Worm (Caenorhabditis elegans): ENCODE results near the gene F01E11.20.

F01E11.20 gene

DNA sequence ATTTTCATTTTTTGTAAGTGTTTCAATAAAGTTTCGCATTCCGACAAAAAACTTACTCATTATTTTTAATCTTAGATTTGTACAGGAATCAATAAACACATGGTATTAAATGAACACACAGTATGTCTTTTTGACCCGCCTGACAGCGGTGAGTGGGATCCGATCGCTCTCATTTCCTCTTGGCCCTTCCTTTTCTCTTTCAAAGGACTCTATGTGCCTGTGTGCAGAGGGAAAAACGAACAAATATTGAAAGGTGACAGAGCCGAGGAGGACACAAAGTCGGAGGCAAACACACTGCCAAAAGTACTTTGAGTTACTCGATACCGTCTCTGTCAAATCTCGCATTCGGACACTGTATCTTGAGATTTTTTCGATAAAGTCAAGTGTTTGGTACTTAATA, at the start of gene F01E11.20, which contains the start of gene tsp-16:
Gene F01E11.20, minus strand, starts transcription at position 101 of the 400 bp plus-strand sequence.
Gene tsp-16, minus strand, starts transcription at position 173 of the 400 bp plus-strand sequence.
- TF ChIP-seq ztf-29 (GFP tag; IDR thresholded peaks at IDR 0.05) (no peak), tab-1 (GFP tag; IDR thresholded peaks at IDR 0.05) (no peak), flt-1 (GFP tag; IDR thresholded peaks at IDR 0.05) (no peak), ref-1 (GFP tag; conservative IDR thresholded peaks at IDR 0.05) (no peak), klf-2 (GFP tag; conservative IDR thresholded peaks at IDR 0.05) (no peak), med-1 (GFP tag; optimal IDR thresholded peaks at IDR 0.05; ENCODE audit: insufficient read depth) (no peak), cog-1 (tag; optimal IDR thresholded peaks at IDR 0.05) (no peak)

DNA sequence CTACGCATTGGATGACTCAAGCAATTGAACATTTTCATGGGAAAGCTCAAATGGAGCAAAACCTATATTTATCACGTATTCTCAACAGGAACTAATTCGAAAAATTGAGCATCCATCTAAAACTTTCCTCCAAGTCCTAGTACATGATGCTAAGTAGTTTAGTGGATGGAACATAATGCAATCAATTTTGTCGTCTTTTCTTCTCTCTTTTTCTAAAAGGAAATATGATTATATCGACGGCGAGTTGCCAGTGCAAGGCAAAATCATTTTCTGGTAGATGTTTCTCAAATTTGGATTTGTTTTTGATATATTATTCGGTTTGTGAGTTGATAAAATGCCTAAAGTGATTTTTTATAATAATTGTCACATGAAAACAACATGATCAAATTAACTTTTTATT, 44.4 kb upstream of the F01E11.20 start:
- TF ChIP-seq med-1 (GFP tag; optimal IDR thresholded peaks at IDR 0.05; ENCODE audit: insufficient read depth) (no peak), tab-1 (GFP tag; IDR thresholded peaks at IDR 0.05) (no peak), ztf-29 (GFP tag; IDR thresholded peaks at IDR 0.05) (no peak)

DNA sequence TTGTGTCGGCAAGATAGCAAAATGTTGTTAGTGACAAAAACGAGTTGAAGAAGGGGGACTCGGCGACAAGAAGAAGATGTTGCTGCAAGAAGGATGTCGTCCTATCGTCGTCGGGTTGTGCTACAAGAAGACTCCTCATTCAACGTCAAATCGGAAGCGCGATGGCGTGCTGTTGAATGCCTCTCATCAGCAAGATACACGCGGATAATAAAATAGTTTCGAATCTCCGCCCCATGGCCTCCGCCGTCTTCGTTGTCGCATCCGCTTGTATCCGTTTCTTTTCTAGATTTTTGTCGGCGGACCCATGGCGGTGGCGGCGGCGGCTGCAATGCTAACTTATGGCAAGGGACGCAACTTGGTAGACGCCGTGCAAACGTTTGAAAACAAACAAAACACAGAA, 41.6 kb upstream of the F01E11.20 start:
- no peak for TF ChIP-seq klf-2 (GFP tag; conservative IDR thresholded peaks at IDR 0.05)
- TF ChIP-seq ztf-23 (GFP tag; IDR thresholded peaks at IDR 0.05), result no peak
- TF ChIP-seq flt-1 (GFP tag; IDR thresholded peaks at IDR 0.05), result no peak
- TF ChIP-seq ztf-29 (GFP tag; IDR thresholded peaks at IDR 0.05), result no peak
- TF ChIP-seq tab-1 (GFP tag; IDR thresholded peaks at IDR 0.05), result no peak
- no peak for TF ChIP-seq med-1 (GFP tag; optimal IDR thresholded peaks at IDR 0.05; ENCODE audit: insufficient read depth)

DNA sequence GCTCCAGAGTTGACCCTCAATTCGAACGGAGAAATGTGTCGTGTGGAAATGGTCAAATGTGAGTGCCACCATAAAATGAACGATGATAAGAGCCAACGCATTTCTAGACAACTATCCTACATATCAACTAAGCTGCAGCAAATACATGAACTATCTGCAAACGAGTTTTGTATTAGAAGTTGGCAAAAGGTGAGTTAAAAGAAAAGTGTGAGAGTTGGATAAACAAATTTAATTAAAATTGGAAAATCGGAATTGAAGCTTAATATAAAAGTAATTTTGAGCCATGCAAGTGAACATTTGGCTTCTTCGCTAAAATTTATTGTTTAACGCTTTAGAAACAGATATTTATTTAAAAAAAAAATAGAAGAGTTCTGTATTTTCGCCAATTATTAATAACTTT, 39.6 kb upstream of the F01E11.20 start, which contains the start of gene cest-19:
Gene cest-19, minus strand, starts transcription at position 101 of the 400 bp plus-strand sequence.
- TF ChIP-seq ztf-29 (GFP tag; IDR thresholded peaks at IDR 0.05) (no peak), tab-1 (GFP tag; IDR thresholded peaks at IDR 0.05) (no peak), ref-1 (GFP tag; conservative IDR thresholded peaks at IDR 0.05) (no peak), ztf-23 (GFP tag; IDR thresholded peaks at IDR 0.05) (no peak)

- no peak for TF ChIP-seq cog-1 (tag; optimal IDR thresholded peaks at IDR 0.05)
- TF ChIP-seq ztf-29 (GFP tag; IDR thresholded peaks at IDR 0.05), result no peak
- TF ChIP-seq klf-2 (GFP tag; conservative IDR thresholded peaks at IDR 0.05), result no peak
- TF ChIP-seq med-1 (GFP tag; optimal IDR thresholded peaks at IDR 0.05; ENCODE audit: insufficient read depth), result no peak
- no peak for TF ChIP-seq tab-1 (GFP tag; IDR thresholded peaks at IDR 0.05)
- no peak for TF ChIP-seq ref-1 (GFP tag; conservative IDR thresholded peaks at IDR 0.05)
- TF ChIP-seq ztf-23 (GFP tag; IDR thresholded peaks at IDR 0.05), result no peak
- TF ChIP-seq T22C8.4 (GFP tag; IDR thresholded peaks at IDR 0.05), result no peak
- TF ChIP-seq flt-1 (GFP tag; IDR thresholded peaks at IDR 0.05), result no peak
These were observed 37.4 kb upstream of the F01E11.20 start for ce11 chrX:7033716-7034270.

ce11 chrX:7028836-7029235, 32.5 kb upstream of the F01E11.20 start, which contains the start of gene flp-26:
Gene flp-26 (plus strand): TSS chrX:7029136.
- TF ChIP-seq cog-1 (tag; optimal IDR thresholded peaks at IDR 0.05) (no peak), ref-1 (GFP tag; conservative IDR thresholded peaks at IDR 0.05) (no peak), tab-1 (GFP tag; IDR thresholded peaks at IDR 0.05) (no peak), flt-1 (GFP tag; IDR thresholded peaks at IDR 0.05) (no peak), ztf-29 (GFP tag; IDR thresholded peaks at IDR 0.05) (no peak), med-1 (GFP tag; optimal IDR thresholded peaks at IDR 0.05; ENCODE audit: insufficient read depth) (no peak), ztf-23 (GFP tag; IDR thresholded peaks at IDR 0.05) (no peak), T22C8.4 (GFP tag; IDR thresholded peaks at IDR 0.05) (no peak), klf-2 (GFP tag; conservative IDR thresholded peaks at IDR 0.05) (no peak)

DNA sequence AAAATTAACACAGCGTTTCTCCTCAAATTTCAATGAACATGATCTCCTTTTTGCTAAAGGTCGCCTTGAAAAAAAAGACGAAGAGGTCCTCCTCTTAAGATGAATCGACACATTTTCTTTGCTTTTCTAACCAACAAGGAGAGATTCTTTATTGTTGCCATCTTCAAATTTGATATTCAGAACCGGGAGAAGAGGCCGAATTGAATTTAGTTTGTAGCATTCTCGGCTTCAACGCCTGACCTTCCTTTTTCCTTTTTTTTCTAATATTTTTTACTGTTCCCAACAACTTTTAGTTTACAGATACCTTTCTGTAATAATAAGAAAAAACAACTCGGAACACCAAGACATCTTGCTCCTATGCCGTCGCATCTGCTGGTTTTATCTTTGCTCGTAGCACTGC, 23.4 kb upstream of the F01E11.20 start, which contains the start of gene cah-5:
Gene cah-5, plus strand, starts transcription at position 301 of the 400 bp plus-strand sequence.
- TF ChIP-seq flt-1 (GFP tag; IDR thresholded peaks at IDR 0.05), result no peak

ce11 chrX:7005919-7006318, 9.6 kb upstream of the F01E11.20 start:
- TF ChIP-seq tab-1 (GFP tag; IDR thresholded peaks at IDR 0.05), result no peak

DNA sequence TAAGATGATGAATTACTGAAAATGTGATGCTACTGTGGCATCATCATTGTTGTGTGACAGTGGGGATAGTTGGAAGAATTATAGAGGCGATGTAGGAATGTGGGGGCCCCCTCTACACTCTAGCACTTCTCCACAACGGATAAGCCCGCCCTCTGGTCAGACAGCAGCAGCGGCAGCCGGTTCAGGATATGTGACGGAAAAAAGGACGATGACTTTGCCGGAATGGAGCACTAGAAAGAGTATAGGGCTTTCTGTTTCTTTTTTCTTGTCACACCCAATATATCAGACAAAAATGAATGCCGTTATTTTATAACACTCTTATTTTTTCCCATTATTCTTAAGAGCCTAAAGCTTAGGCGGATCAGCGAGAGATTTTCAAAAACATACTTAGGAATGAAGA, 9.1 kb upstream of the F01E11.20 start, which contains the start of gene tyra-2:
Gene tyra-2, minus strand, starts transcription at position 101 of the 400 bp plus-strand sequence.
- TF ChIP-seq T22C8.4 (GFP tag; IDR thresholded peaks at IDR 0.05) (no peak), flt-1 (GFP tag; IDR thresholded peaks at IDR 0.05) (no peak), tab-1 (GFP tag; IDR thresholded peaks at IDR 0.05) (no peak), ztf-23 (GFP tag; IDR thresholded peaks at IDR 0.05) (no peak), ztf-29 (GFP tag; IDR thresholded peaks at IDR 0.05) (no peak), cog-1 (tag; optimal IDR thresholded peaks at IDR 0.05) (no peak), med-1 (GFP tag; optimal IDR thresholded peaks at IDR 0.05; ENCODE audit: insufficient read depth) (no peak), ref-1 (GFP tag; conservative IDR thresholded peaks at IDR 0.05) (no peak), klf-2 (GFP tag; conservative IDR thresholded peaks at IDR 0.05) (no peak)

- TF ChIP-seq cog-1 (tag; optimal IDR thresholded peaks at IDR 0.05), result no peak
- no peak for TF ChIP-seq klf-2 (GFP tag; conservative IDR thresholded peaks at IDR 0.05)
- no peak for TF ChIP-seq ref-1 (GFP tag; conservative IDR thresholded peaks at IDR 0.05)
- no peak for TF ChIP-seq flt-1 (GFP tag; IDR thresholded peaks at IDR 0.05)
- no peak for TF ChIP-seq med-1 (GFP tag; optimal IDR thresholded peaks at IDR 0.05; ENCODE audit: insufficient read depth)
- TF ChIP-seq ztf-29 (GFP tag; IDR thresholded peaks at IDR 0.05), result no peak
These were observed 5.6 kb upstream of the F01E11.20 start for ce11 chrX:7001933-7002332.

ce11 chrX:6991427-6991826, 4.9 kb downstream of the F01E11.20 start, which contains the start of gene ugt-57:
Gene ugt-57 (plus strand): TSS chrX:6991727.
- TF ChIP-seq ztf-29 (GFP tag; IDR thresholded peaks at IDR 0.05) (no peak), tab-1 (GFP tag; IDR thresholded peaks at IDR 0.05) (no peak), ztf-23 (GFP tag; IDR thresholded peaks at IDR 0.05) (no peak)
